Fruit fly (Drosophila melanogaster) whole organism, embryonic: ENCODE measurements around the gene scramb1.

Source experiments
- CG10147 ChIP-seq: fragments of 200-800 bp; sonication (Bioruptor generic); optimal IDR thresholded peaks from 2 replicates; lab custom pipeline; 2019; ENCODE audit warnings: missing biosample characterization, mild to moderate bottlenecking, missing genetic modification characterization, moderate library complexity
- CG10462 ChIP-seq: fragments of 200-800 bp; sonication (Bioruptor generic); optimal IDR thresholded peaks from 2 replicates; lab custom pipeline; 2016; ENCODE audit warnings: missing biosample characterization, missing genetic modification characterization
- CG10565 ChIP-seq: fragments of 200-800 bp; sonication (Bioruptor generic); optimal IDR thresholded peaks from 3 replicates; lab custom pipeline; 2016; ENCODE audit warnings: missing biosample characterization, mild to moderate bottlenecking, missing genetic modification characterization
- CG11398 ChIP-seq: fragments of 200-800 bp; sonication (Bioruptor generic); optimal IDR thresholded peaks from 2 replicates; lab custom pipeline; 2016; ENCODE audit warnings: missing biosample characterization, missing genetic modification characterization
- CG11695 ChIP-seq: fragments of 200-800 bp; sonication (Bioruptor generic); IDR thresholded peaks from 3 replicates; pipeline ENCODE4 v1.3.6; 2022; ENCODE audit warnings: missing biosample characterization, missing genetic modification characterization
- CG12104 ChIP-seq: fragments of 200-800 bp; sonication (Bioruptor generic); optimal IDR thresholded peaks from 3 replicates; lab custom pipeline; 2016; ENCODE audit warnings: missing biosample characterization, missing genetic modification characterization
- CG12942 ChIP-seq: fragments of 200-800 bp; sonication (Bioruptor generic); optimal IDR thresholded peaks from 3 replicates; lab custom pipeline; 2016; ENCODE audit warnings: missing biosample characterization, missing genetic modification characterization
- CG14860 ChIP-seq: fragments of 200-800 bp; sonication (Bioruptor generic); IDR thresholded peaks from 3 replicates; pipeline ENCODE4 v1.3.6; 2022; ENCODE audit warnings: missing biosample characterization, missing genetic modification characterization; ENCODE audit not compliant: partially characterized antibody
- CG1529 ChIP-seq: fragments of 200-800 bp; sonication (Bioruptor generic); optimal IDR thresholded peaks from 3 replicates; lab custom pipeline; 2018; ENCODE audit warnings: missing biosample characterization, missing genetic modification characterization
- CG1602 ChIP-seq: fragments of 200-800 bp; sonication (Bioruptor generic); optimal IDR thresholded peaks from 3 replicates; lab custom pipeline; 2016; ENCODE audit warnings: missing biosample characterization, missing genetic modification characterization
- CG17186 ChIP-seq: fragments of 200-800 bp; sonication (Bioruptor generic); optimal IDR thresholded peaks from 3 replicates; lab custom pipeline; 2017; ENCODE audit warnings: missing biosample characterization, missing genetic modification reagents, missing genetic modification characterization
- CG18262 ChIP-seq: fragments of 200-800 bp; optimal IDR thresholded peaks from 3 replicates; lab custom pipeline; 2019; ENCODE audit warnings: missing biosample characterization, mild to moderate bottlenecking, missing genetic modification characterization, moderate library complexity
- CG1832 ChIP-seq: fragments of 200-800 bp; sonication (Bioruptor generic); optimal IDR thresholded peaks from 2 replicates; lab custom pipeline; 2017; ENCODE audit warnings: missing biosample characterization, mild to moderate bottlenecking, missing genetic modification characterization, inconsistent platforms
- CG31365 ChIP-seq: fragments of 200-800 bp; sonication (Bioruptor generic); optimal IDR thresholded peaks from 2 replicates; lab custom pipeline; 2018; ENCODE audit warnings: missing biosample characterization, mild to moderate bottlenecking, missing genetic modification characterization
- CG4360 ChIP-seq: fragments of 200-800 bp; sonication (Bioruptor generic); IDR thresholded peaks from 2 replicates; pipeline ENCODE4 v1.3.6; 2022; ENCODE audit warnings: missing biosample characterization, missing genetic modification characterization
- CG4820 ChIP-seq: fragments of 200-800 bp; sonication (Bioruptor generic); optimal IDR thresholded peaks from 3 replicates; lab custom pipeline; 2016; ENCODE audit warnings: missing biosample characterization, missing genetic modification characterization
- CG4854 ChIP-seq: fragments of 200-800 bp; sonication (Bioruptor generic); optimal IDR thresholded peaks from 2 replicates; lab custom pipeline; 2016; ENCODE audit warnings: missing biosample characterization, missing genetic modification characterization, inconsistent platforms
- CG6654 ChIP-seq: fragments of 200-800 bp; sonication (Bioruptor generic); optimal IDR thresholded peaks from 2 replicates; lab custom pipeline; 2017; ENCODE audit warnings: missing biosample characterization, mild to moderate bottlenecking, missing genetic modification characterization
- CG6689 ChIP-seq: fragments of 200-800 bp; sonication (Bioruptor generic); IDR thresholded peaks from 2 replicates; pipeline ENCODE4 v1.3.6; 2022; ENCODE audit warnings: missing biosample characterization, missing genetic modification characterization
- CG7556 ChIP-seq: fragments of 200-800 bp; sonication (Bioruptor generic); optimal IDR thresholded peaks from 2 replicates; lab custom pipeline; 2017; ENCODE audit warnings: missing biosample characterization, mild to moderate bottlenecking, missing genetic modification characterization
- CG7786 ChIP-seq: fragments of 200-800 bp; sonication (Bioruptor generic); optimal IDR thresholded peaks from 2 replicates; lab custom pipeline; 2016; ENCODE audit warnings: missing biosample characterization, missing genetic modification characterization
- CG7963 ChIP-seq: fragments of 200-800 bp; sonication (Bioruptor generic); IDR thresholded peaks from 3 replicates; pipeline ENCODE4 v1.3.6; 2022; ENCODE audit warnings: missing biosample characterization, missing genetic modification characterization; ENCODE audit not compliant: partially characterized antibody
- D ChIP-seq, 2 experiments: fragments of 200-800 bp in 1 of 2; fragments of >200 bp in 1 of 2; sonication (Bioruptor generic) in 1 of 2; optimal IDR thresholded peaks; 2 replicates in 1 of 2; 3 replicates in 1 of 2; lab custom pipeline; 2017; ENCODE audit warnings: mild to moderate bottlenecking in 1 of 2, missing biosample characterization in 1 of 2, missing genetic modification characterization in 1 of 2, missing genetic modification reagents in 1 of 2
- Dbx ChIP-seq: fragments of 200-800 bp; sonication (Bioruptor generic); IDR thresholded peaks from 3 replicates; pipeline ENCODE4 v1.3.6; 2022; ENCODE audit warnings: missing biosample characterization, missing genetic modification characterization
- Doc3 ChIP-seq: fragments of 200-800 bp; sonication (Bioruptor generic); IDR thresholded peaks from 3 replicates; pipeline ENCODE4 v1.3.6; 2022; ENCODE audit warnings: missing biosample characterization, missing genetic modification characterization; ENCODE audit not compliant: partially characterized antibody
- HLH3B ChIP-seq: fragments of 200-800 bp; sonication (Bioruptor generic); IDR thresholded peaks from 2 replicates; pipeline ENCODE4 v1.3.6; 2022; ENCODE audit warnings: missing biosample characterization, missing genetic modification characterization
- Hr39 ChIP-seq: fragments of >200 bp; optimal IDR thresholded peaks from 2 replicates; lab custom pipeline; 2017
- Optix ChIP-seq: fragments of 200-800 bp; sonication (Bioruptor generic); IDR thresholded peaks from 3 replicates; pipeline ENCODE4 v1.3.6; 2022; ENCODE audit warnings: missing biosample characterization, missing genetic modification characterization
- Taf1 ChIP-seq: fragments of 200-800 bp; sonication (Bioruptor generic); IDR thresholded peaks from 2 replicates; pipeline ENCODE4 v1.3.6; 2022; ENCODE audit warnings: missing biosample characterization, missing genetic modification characterization
- Vsx1 ChIP-seq: fragments of 200-800 bp; sonication (Bioruptor generic); optimal IDR thresholded peaks from 2 replicates; lab custom pipeline; 2017; ENCODE audit warnings: missing biosample characterization, mild to moderate bottlenecking, missing genetic modification characterization, missing genetic modification reagents
- br ChIP-seq: fragments of >200 bp; optimal IDR thresholded peaks from 2 replicates; lab custom pipeline; 2017
- chm ChIP-seq: fragments of 200-800 bp; sonication (Bioruptor generic); IDR thresholded peaks from 2 replicates; pipeline ENCODE4 v1.3.6; 2022; ENCODE audit warnings: missing biosample characterization, missing genetic modification characterization
- ci ChIP-seq: fragments of 200-800 bp; sonication (Bioruptor generic); IDR thresholded peaks from 3 replicates; pipeline ENCODE4 v1.3.6; 2022; ENCODE audit warnings: missing biosample characterization, missing genetic modification characterization
- dati ChIP-seq: fragments of 200-800 bp; sonication (Bioruptor generic); IDR thresholded peaks from 2 replicates; pipeline ENCODE4 v1.3.6; 2022; ENCODE audit warnings: missing biosample characterization, missing genetic modification characterization
- fd102C ChIP-seq: fragments of 200-800 bp; sonication (Bioruptor generic); optimal IDR thresholded peaks from 2 replicates; lab custom pipeline; 2018; ENCODE audit warnings: missing biosample characterization, mild to moderate bottlenecking, missing genetic modification characterization, moderate library complexity
- fd3F ChIP-seq: fragments of 200-800 bp; sonication (Bioruptor generic); optimal IDR thresholded peaks from 2 replicates; lab custom pipeline; 2018; ENCODE audit warnings: missing biosample characterization, mild to moderate bottlenecking, missing genetic modification characterization, moderate library complexity
- knrl ChIP-seq: fragments of 200-800 bp; sonication (Bioruptor generic); IDR thresholded peaks from 3 replicates; pipeline ENCODE4 v1.3.6; 2022; ENCODE audit warnings: missing biosample characterization, missing genetic modification characterization; ENCODE audit not compliant: partially characterized antibody
- lab ChIP-seq: fragments of 200-800 bp; sonication (Bioruptor generic); optimal IDR thresholded peaks from 3 replicates; lab custom pipeline; 2017; ENCODE audit warnings: missing biosample characterization, missing genetic modification characterization, mild to moderate bottlenecking, moderate library complexity, missing genetic modification reagents
- lbe ChIP-seq: fragments of 200-800 bp; sonication (Bioruptor generic); optimal IDR thresholded peaks from 2 replicates; lab custom pipeline; 2016; ENCODE audit warnings: missing biosample characterization, mild to moderate bottlenecking, missing genetic modification characterization
- lilli ChIP-seq: fragments of 200-800 bp; sonication (Bioruptor generic); optimal IDR thresholded peaks from 3 replicates; lab custom pipeline; 2016; ENCODE audit warnings: missing biosample characterization, missing genetic modification characterization
- nom ChIP-seq: fragments of 200-800 bp; sonication (Bioruptor generic); optimal IDR thresholded peaks from 2 replicates; lab custom pipeline; 2017; ENCODE audit warnings: missing biosample characterization, missing genetic modification characterization, mild to moderate bottlenecking, moderate library complexity, missing genetic modification reagents
- odd ChIP-seq: fragments of 200-800 bp; sonication (Bioruptor generic); optimal IDR thresholded peaks from 2 replicates; lab custom pipeline; 2017; ENCODE audit warnings: missing biosample characterization, mild to moderate bottlenecking, missing genetic modification characterization
- peb ChIP-seq: fragments of 200-800 bp; sonication (Bioruptor generic); IDR thresholded peaks from 2 replicates; pipeline ENCODE4 v1.3.6; 2022; ENCODE audit warnings: missing biosample characterization, missing genetic modification characterization
- shn ChIP-seq: fragments of 200-800 bp; sonication (Bioruptor generic); optimal IDR thresholded peaks from 3 replicates; lab custom pipeline; 2016; ENCODE audit warnings: missing biosample characterization, missing genetic modification characterization
- sim ChIP-seq: fragments of 200-800 bp; sonication (Bioruptor generic); IDR thresholded peaks from 2 replicates; pipeline ENCODE4 v1.3.6; 2022; ENCODE audit warnings: missing biosample characterization, missing genetic modification characterization
- slp2 ChIP-seq: fragments of 200-800 bp; sonication (Bioruptor generic); optimal IDR thresholded peaks from 2 replicates; lab custom pipeline; 2016; ENCODE audit warnings: missing biosample characterization, missing genetic modification characterization
- sob ChIP-seq: fragments of 200-800 bp; sonication (Bioruptor generic); IDR thresholded peaks from 2 replicates; pipeline ENCODE4 v1.3.6; 2022; ENCODE audit warnings: missing biosample characterization, missing genetic modification characterization
- sqz ChIP-seq: fragments of 200-800 bp; sonication (Bioruptor generic); optimal IDR thresholded peaks from 3 replicates; lab custom pipeline; 2018; ENCODE audit warnings: missing biosample characterization, mild to moderate bottlenecking, missing genetic modification characterization
- unpg ChIP-seq: fragments of 200-800 bp; sonication (Bioruptor generic); optimal IDR thresholded peaks from 3 replicates; lab custom pipeline; 2018; ENCODE audit warnings: missing biosample characterization, mild to moderate bottlenecking, missing genetic modification characterization, moderate library complexity
- zen2 ChIP-seq: fragments of 200-800 bp; sonication (Bioruptor generic); IDR thresholded peaks from 3 replicates; pipeline ENCODE4 v1.3.6; 2022; ENCODE audit warnings: missing biosample characterization, missing genetic modification characterization; ENCODE audit not compliant: partially characterized antibody

Gene scramb1

DNA sequence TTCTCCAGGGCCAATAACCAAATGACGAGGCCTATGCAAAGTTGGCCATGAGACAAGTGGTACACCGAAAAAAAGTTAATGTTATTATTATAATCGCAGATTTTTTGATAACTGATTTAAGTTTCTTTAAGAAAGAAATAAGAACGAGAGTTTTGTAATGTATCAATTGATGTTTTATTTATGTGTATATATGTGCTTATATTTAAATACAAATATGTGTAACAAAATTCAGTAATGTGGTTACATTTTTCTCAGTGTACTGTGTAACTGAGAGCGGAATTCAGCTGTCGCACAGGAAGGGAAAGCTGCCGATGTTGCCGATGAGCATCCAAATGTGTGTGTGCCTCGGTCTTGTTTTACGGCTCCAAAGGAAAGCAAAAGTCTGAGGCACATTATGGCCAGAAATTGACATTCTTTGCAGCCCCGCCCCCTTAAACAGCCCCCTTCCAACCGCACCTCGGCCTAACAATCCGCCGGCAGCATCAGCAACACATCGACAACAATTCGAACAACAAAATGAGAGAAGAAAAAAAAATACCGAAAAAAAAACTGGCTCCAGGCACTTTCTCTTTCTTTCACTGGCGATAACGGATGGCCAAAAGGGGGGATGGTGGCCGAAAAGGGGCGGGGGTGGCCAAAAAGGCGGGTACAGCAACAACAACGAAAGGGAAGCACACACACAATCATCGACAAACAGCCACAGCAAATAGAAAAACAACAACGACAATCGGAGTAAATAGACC, 18.6 kb downstream of the scramb1 start (continued):
- TF ChIP-seq CG12942 (no peak), br (lab: Kevin White, UChicago) (no peak), CG4854 (GFP tag; lab: Kevin White, UChicago) (no peak), Doc3 (no peak), CG10462 (GFP tag; lab: Kevin White, UChicago) (no peak), CG11695 (GFP tag; lab: Robert Waterston, UW) (peak; percentile 43; the same call in 1 of the 3 replicates), CG1832 (no peak), CG7556 (GFP tag; lab: Kevin White, UChicago) (peak; percentile 68), odd (GFP tag; lab: Kevin White, UChicago) (no peak), CG4820 (peak; percentile 43), CG14860 (GFP tag; lab: Robert Waterston, UW) (no peak), dati (GFP tag; lab: Robert Waterston, UW) (no peak), fd3F (GFP tag; lab: Kevin White, UChicago) (no peak), Dbx (GFP tag; lab: Robert Waterston, UW) (no peak), CG6654 (GFP tag; lab: Kevin White, UChicago) (peak; percentile 26), CG1529 (peak; percentile 50), CG31365 (tag; lab: Kevin White, UChicago) (no peak), ci (peak; percentile 74), CG1602 (GFP tag; lab: Kevin White, UChicago) (no peak), lilli (no peak), shn (GFP tag; lab: Kevin White, UChicago) (no peak), CG7786 (GFP tag; lab: Kevin White, UChicago) (no peak), lab (GFP tag; lab: Kevin White, UChicago) (peak; percentile 70), sqz (GFP tag; lab: Kevin White, UChicago) (peak; percentile 67), fd102C (GFP tag; lab: Kevin White, UChicago) (no peak), chm (GFP tag; lab: Robert Waterston, UW) (no peak), Optix (GFP tag; lab: Robert Waterston, UW) (no peak), CG11398 (GFP tag; lab: Kevin White, UChicago) (no peak), knrl (no peak), Taf1 (GFP tag; lab: Robert Waterston, UW) (no peak), Vsx1 (GFP tag; lab: Kevin White, UChicago) (no peak), zen2 (GFP tag; lab: Robert Waterston, UW) (no peak), sob (GFP tag; lab: Robert Waterston, UW) (peak; percentile 22; the same call in 1 of the 2 replicates), CG12104 (no peak), sim (GFP tag; lab: Robert Waterston, UW) (no peak), HLH3B (GFP tag; lab: Robert Waterston, UW) (peak; percentile 73), nom (no peak), CG10565 (no peak), lbe (no peak), CG18262 (tag; lab: Kevin White, UChicago) (peak; percentile 82), CG17186 (no peak), CG10147 (GFP tag; lab: Kevin White, UChicago) (peak; percentile 26), slp2 (GFP tag; lab: Kevin White, UChicago) (no peak), CG7963 (GFP tag; lab: Robert Waterston, UW) (no peak), D (optimal IDR thresholded peaks at IDR 0.05; lab: Kevin White, UChicago) (no peak), D (GFP tag; optimal IDR thresholded peaks at IDR 0.05; lab: Kevin White, UChicago) (peak; percentile 49), CG6689 (GFP tag; lab: Robert Waterston, UW) (peak; percentile 48), unpg (GFP tag; lab: Kevin White, UChicago) (peak; percentile 64), peb (GFP tag; lab: Robert Waterston, UW) (no peak), Hr39 (lab: Kevin White, UChicago) (no peak), CG4360 (GFP tag; lab: Robert Waterston, UW) (no peak)
